Fruit fly (Drosophila melanogaster) whole organism, embryonic: ENCODE measurements around the gene Rpt6.

Source experiments
- C15 ChIP-seq: fragments of 200-800 bp; sonication (Bioruptor generic); IDR thresholded peaks from 3 replicates; pipeline ENCODE4 v1.3.6; 2022; ENCODE audit warnings: missing biosample characterization, missing genetic modification characterization
- CG1024 ChIP-seq: fragments of 200-800 bp; sonication (Bioruptor generic); IDR thresholded peaks from 2 replicates; pipeline ENCODE4 v1.3.6; 2022; ENCODE audit warnings: missing biosample characterization, missing genetic modification characterization
- CG10321 ChIP-seq: fragments of 200-800 bp; sonication (Bioruptor generic); IDR thresholded peaks from 2 replicates; pipeline ENCODE4 v1.3.6; 2022; ENCODE audit warnings: missing biosample characterization, missing genetic modification characterization
- CG10543 ChIP-seq: fragments of 200-800 bp; sonication (Bioruptor generic); optimal IDR thresholded peaks from 3 replicates; lab custom pipeline; 2017; ENCODE audit warnings: missing biosample characterization, mild to moderate bottlenecking, missing genetic modification characterization, moderate library complexity
- CG10565 ChIP-seq: fragments of 200-800 bp; sonication (Bioruptor generic); optimal IDR thresholded peaks from 3 replicates; lab custom pipeline; 2016; ENCODE audit warnings: missing biosample characterization, mild to moderate bottlenecking, missing genetic modification characterization
- CG13123 ChIP-seq: fragments of 200-800 bp; sonication (Bioruptor generic); optimal IDR thresholded peaks from 2 replicates; lab custom pipeline; 2016; ENCODE audit warnings: missing biosample characterization, missing genetic modification characterization
- CG14050 ChIP-seq: fragments of 200-800 bp; sonication (Bioruptor generic); IDR thresholded peaks from 3 replicates; pipeline ENCODE4 v1.3.6; 2022; ENCODE audit warnings: missing biosample characterization, missing genetic modification characterization
- CG15601 ChIP-seq: fragments of 200-800 bp; sonication (Bioruptor generic); optimal IDR thresholded peaks from 3 replicates; lab custom pipeline; 2019; ENCODE audit warnings: missing biosample characterization, mild to moderate bottlenecking, missing genetic modification characterization, moderate library complexity
- CG16779 ChIP-seq: fragments of 200-800 bp; sonication (Bioruptor generic); IDR thresholded peaks from 2 replicates; pipeline ENCODE4 v1.3.6; 2022; ENCODE audit warnings: missing biosample characterization, missing genetic modification characterization
- CG18619 ChIP-seq: fragments of 200-800 bp; sonication (Bioruptor generic); optimal IDR thresholded peaks from 3 replicates; lab custom pipeline; 2017; ENCODE audit warnings: missing biosample characterization, mild to moderate bottlenecking, missing genetic modification characterization
- CG2129 ChIP-seq: fragments of 200-800 bp; sonication (Bioruptor generic); IDR thresholded peaks from 2 replicates; pipeline ENCODE4 v1.3.6; 2022; ENCODE audit warnings: missing biosample characterization, missing genetic modification characterization; ENCODE audit not compliant: partially characterized antibody
- CG2712 ChIP-seq: fragments of 200-800 bp; optimal IDR thresholded peaks from 3 replicates; lab custom pipeline; 2019; ENCODE audit warnings: missing biosample characterization, mild to moderate bottlenecking, missing genetic modification characterization, moderate library complexity
- CG3163 ChIP-seq: fragments of 200-800 bp; sonication (Bioruptor generic); optimal IDR thresholded peaks from 3 replicates; lab custom pipeline; 2016; ENCODE audit warnings: missing biosample characterization, missing genetic modification characterization
- CG43689 ChIP-seq: fragments of 200-800 bp; sonication (Bioruptor generic); IDR thresholded peaks from 2 replicates; pipeline ENCODE4 v1.3.6; 2022; ENCODE audit warnings: missing biosample characterization, missing genetic modification characterization
- CG4617 ChIP-seq: fragments of 200-800 bp; sonication (Bioruptor generic); optimal IDR thresholded peaks from 3 replicates; lab custom pipeline; 2016; ENCODE audit warnings: missing biosample characterization, missing genetic modification characterization, borderline replicate concordance
- CG7987 ChIP-seq: fragments of 200-800 bp; sonication (Bioruptor generic); optimal IDR thresholded peaks from 2 replicates; lab custom pipeline; 2018; ENCODE audit warnings: missing biosample characterization, mild to moderate bottlenecking, missing genetic modification characterization, moderate library complexity
- CTCF ChIP-seq: fragments of 200-800 bp; sonication (Bioruptor generic); optimal IDR thresholded peaks from 2 replicates; lab custom pipeline; 2017; ENCODE audit warnings: missing biosample characterization, mild to moderate bottlenecking, missing genetic modification characterization, moderate library complexity
- D19A ChIP-seq: fragments of 200-800 bp; optimal IDR thresholded peaks from 3 replicates; lab custom pipeline; 2019; ENCODE audit warnings: missing biosample characterization, mild to moderate bottlenecking, missing genetic modification characterization, moderate library complexity
- Doc3 ChIP-seq: fragments of 200-800 bp; sonication (Bioruptor generic); IDR thresholded peaks from 3 replicates; pipeline ENCODE4 v1.3.6; 2022; ENCODE audit warnings: missing biosample characterization, missing genetic modification characterization; ENCODE audit not compliant: partially characterized antibody
- Dp ChIP-seq: fragments of 200-800 bp; sonication (Bioruptor generic); optimal IDR thresholded peaks from 2 replicates; lab custom pipeline; 2018; ENCODE audit warnings: missing biosample characterization, mild to moderate bottlenecking, missing genetic modification characterization, moderate library complexity
- Drgx ChIP-seq: fragments of 200-800 bp; sonication (Bioruptor generic); IDR thresholded peaks from 2 replicates; pipeline ENCODE4 v1.3.6; 2022; ENCODE audit warnings: missing biosample characterization, missing genetic modification characterization
- ERR ChIP-seq: fragments of 200-800 bp; sonication (Bioruptor generic); optimal IDR thresholded peaks from 2 replicates; lab custom pipeline; 2016; ENCODE audit warnings: missing biosample characterization, missing genetic modification characterization
- Elba2 ChIP-seq: fragments of 200-800 bp; sonication (Bioruptor generic); optimal IDR thresholded peaks from 3 replicates; lab custom pipeline; 2016; ENCODE audit warnings: missing biosample characterization, missing genetic modification characterization
- HHEX ChIP-seq: fragments of 200-800 bp; sonication (Bioruptor generic); optimal IDR thresholded peaks from 3 replicates; lab custom pipeline; 2017; ENCODE audit warnings: missing biosample characterization, mild to moderate bottlenecking, missing genetic modification characterization, missing genetic modification reagents
- Lhr ChIP-seq: fragments of 200-800 bp; sonication (Bioruptor generic); optimal IDR thresholded peaks from 3 replicates; lab custom pipeline; 2017; ENCODE audit warnings: mild to moderate bottlenecking, missing biosample characterization, missing genetic modification reagents, missing genetic modification characterization
- MTF-1 ChIP-seq: fragments of 200-800 bp; sonication (Bioruptor generic); optimal IDR thresholded peaks from 2 replicates; lab custom pipeline; 2018; ENCODE audit warnings: missing biosample characterization, mild to moderate bottlenecking, missing genetic modification characterization, borderline replicate concordance
- Neu2 ChIP-seq: fragments of 200-800 bp; sonication (Bioruptor generic); optimal IDR thresholded peaks from 3 replicates; lab custom pipeline; 2016; ENCODE audit warnings: missing biosample characterization, missing genetic modification characterization, borderline replicate concordance
- Nf-YA ChIP-seq: fragments of 200-800 bp; sonication (Bioruptor generic); IDR thresholded peaks from 2 replicates; pipeline ENCODE4 v1.3.6; 2022; ENCODE audit warnings: missing biosample characterization, missing genetic modification characterization
- NfI ChIP-seq: fragments of 200-800 bp; sonication (Bioruptor generic); optimal IDR thresholded peaks from 3 replicates; lab custom pipeline; 2018; ENCODE audit warnings: missing biosample characterization, mild to moderate bottlenecking, missing genetic modification characterization, moderate library complexity
- Scr ChIP-seq: fragments of 200-800 bp; sonication (Bioruptor generic); IDR thresholded peaks from 2 replicates; pipeline ENCODE4 v1.3.6; 2022; ENCODE audit warnings: missing biosample characterization, missing genetic modification characterization; ENCODE audit not compliant: partially characterized antibody
- az2 ChIP-seq: fragments of 200-800 bp; sonication (Bioruptor generic); optimal IDR thresholded peaks from 3 replicates; lab custom pipeline; 2016; ENCODE audit warnings: missing biosample characterization, missing genetic modification characterization
- dimm ChIP-seq: fragments of 200-800 bp; sonication (Bioruptor generic); IDR thresholded peaks from 2 replicates; pipeline ENCODE4 v1.3.6; 2022; ENCODE audit warnings: missing biosample characterization, missing genetic modification characterization
- emc ChIP-seq: fragments of 200-800 bp; sonication (Bioruptor generic); optimal IDR thresholded peaks from 2 replicates; lab custom pipeline; 2016; ENCODE audit warnings: missing biosample characterization, missing genetic modification characterization
- en ChIP-seq: fragments of 200-800 bp; sonication (Bioruptor generic); optimal IDR thresholded peaks from 2 replicates; lab custom pipeline; 2016; ENCODE audit warnings: missing biosample characterization, missing genetic modification characterization
- fd102C ChIP-seq: fragments of 200-800 bp; sonication (Bioruptor generic); optimal IDR thresholded peaks from 2 replicates; lab custom pipeline; 2018; ENCODE audit warnings: missing biosample characterization, mild to moderate bottlenecking, missing genetic modification characterization, moderate library complexity
- fd96Cb ChIP-seq: fragments of 200-800 bp; sonication (Bioruptor generic); optimal IDR thresholded peaks from 2 replicates; lab custom pipeline; 2018; ENCODE audit warnings: missing biosample characterization, mild to moderate bottlenecking, missing genetic modification characterization, moderate library complexity
- grau ChIP-seq: fragments of 200-800 bp; optimal IDR thresholded peaks from 3 replicates; lab custom pipeline; 2019; ENCODE audit warnings: missing biosample characterization, mild to moderate bottlenecking, missing genetic modification characterization, moderate library complexity
- klu ChIP-seq: fragments of 200-800 bp; sonication (Bioruptor generic); IDR thresholded peaks from 2 replicates; pipeline ENCODE4 v1.3.6; 2022; ENCODE audit warnings: missing biosample characterization, missing genetic modification characterization
- mam ChIP-seq: fragments of 200-800 bp; sonication (Bioruptor generic); optimal IDR thresholded peaks from 3 replicates; lab custom pipeline; 2016; ENCODE audit warnings: missing biosample characterization, missing genetic modification characterization
- nmo ChIP-seq: fragments of 200-800 bp; sonication (Bioruptor generic); optimal IDR thresholded peaks from 2 replicates; lab custom pipeline; 2018; ENCODE audit warnings: missing biosample characterization, mild to moderate bottlenecking, missing genetic modification characterization, moderate library complexity
- pan ChIP-seq, 4 experiments: fragments of >200 bp in 3 of 4; fragments of 200-800 bp in 1 of 4; sonication (Bioruptor generic) in 1 of 4; optimal IDR thresholded peaks in 3 of 4; IDR thresholded peaks in 1 of 4; 2 replicates each; pipeline versions ENCODE4 v1.3.6 to Lab custom; 2017 to 2022; ENCODE audit warnings: missing biosample characterization in 2 of 4, missing genetic modification characterization in 2 of 4, mixed read lengths in 1 of 4
- pfk ChIP-seq: fragments of 200-800 bp; sonication (Bioruptor generic); optimal IDR thresholded peaks from 2 replicates; lab custom pipeline; 2018; ENCODE audit warnings: missing biosample characterization, mild to moderate bottlenecking, missing genetic modification characterization, moderate library complexity
- repo ChIP-seq: fragments of 200-800 bp; sonication (Bioruptor generic); optimal IDR thresholded peaks from 2 replicates; lab custom pipeline; 2016; ENCODE audit warnings: missing biosample characterization, missing genetic modification characterization
- sens ChIP-seq: fragments of 200-800 bp; sonication (Bioruptor generic); peaks from one replicate; lab custom pipeline; 2016; ENCODE audit warnings: missing biosample characterization, missing genetic modification characterization
- sens-2 ChIP-seq: fragments of 200-800 bp; sonication (Bioruptor generic); IDR thresholded peaks from 2 replicates; pipeline ENCODE4 v1.3.6; 2022; ENCODE audit warnings: missing biosample characterization, missing genetic modification characterization
- sisA ChIP-seq: fragments of 200-800 bp; sonication (Bioruptor generic); IDR thresholded peaks from 2 replicates; pipeline ENCODE4 v1.3.6; 2022; ENCODE audit warnings: missing biosample characterization, missing genetic modification characterization
- sug ChIP-seq: fragments of 200-800 bp; optimal IDR thresholded peaks from 2 replicates; lab custom pipeline; 2019; ENCODE audit warnings: missing biosample characterization, mild to moderate bottlenecking, missing genetic modification characterization, moderate library complexity
- tin ChIP-seq: fragments of 200-800 bp; sonication (Bioruptor generic); optimal IDR thresholded peaks from 3 replicates; lab custom pipeline; 2016; ENCODE audit warnings: missing biosample characterization, missing genetic modification characterization
- wdn ChIP-seq: fragments of 200-800 bp; sonication (Bioruptor generic); IDR thresholded peaks from 2 replicates; pipeline ENCODE4 v1.3.6; 2022; ENCODE audit warnings: missing biosample characterization, missing genetic modification characterization
- wek ChIP-seq: fragments of 200-800 bp; sonication (Bioruptor generic); optimal IDR thresholded peaks from 3 replicates; lab custom pipeline; 2018; ENCODE audit warnings: missing biosample characterization, mild to moderate bottlenecking, missing genetic modification characterization, moderate library complexity

Rpt6 gene

dm6 chrX:21339476-21339931 is 23.7 kb downstream of the Rpt6 start, which contains the start of the genes tty and fliI (continued):
- TF ChIP-seq mam (GFP tag; lab: Kevin White, UChicago) (peak; percentile 92), CG10565 (peak; percentile 8), CG4617 (GFP tag; lab: Kevin White, UChicago) (peak; percentile 63), wdn (GFP tag; lab: Robert Waterston, UW) (peak; percentile 78), emc (GFP tag; lab: Kevin White, UChicago) (peak; percentile 71), Dp (GFP tag; lab: Kevin White, UChicago) (peak; percentile 64), CG16779 (peak; percentile 53; the same call in 1 of the 2 replicates), tin (peak; percentile 74), CG7987 (GFP tag; lab: Kevin White, UChicago) (peak; percentile 69), Drgx (GFP tag; lab: Robert Waterston, UW) (peak; percentile 92), CTCF (GFP tag; lab: Kevin White, UChicago) (peak; percentile 35), CG10543 (peak; percentile 37), dimm (peak; percentile 54), Lhr (peak; percentile 88), sug (tag; lab: Kevin White, UChicago) (peak; percentile 55), sisA (GFP tag; lab: Robert Waterston, UW) (peak; percentile 92), NfI (peak; percentile 82), CG2129 (GFP tag; lab: Robert Waterston, UW) (no peak), CG10321 (peak; percentile 49; the same call in 1 of the 2 replicates), wek (GFP tag; lab: Kevin White, UChicago) (peak; percentile 33), CG1024 (GFP tag; lab: Robert Waterston, UW) (peak; percentile 72), CG14050 (peak; percentile 83), repo (GFP tag; lab: Kevin White, UChicago) (peak; percentile 74), nmo (GFP tag; lab: Kevin White, UChicago) (peak; percentile 87), az2 (peak; percentile 80), Neu2 (GFP tag; lab: Kevin White, UChicago) (no peak), CG2712 (tag; lab: Kevin White, UChicago) (peak; percentile 77), CG13123 (GFP tag; lab: Kevin White, UChicago) (peak; percentile 60), Nf-YA (GFP tag; lab: Robert Waterston, UW) (peak; percentile 77; the same call in 1 of the 2 replicates), pfk (GFP tag; lab: Kevin White, UChicago) (peak; percentile 33), Elba2 (GFP tag; lab: Kevin White, UChicago) (no peak), MTF-1 (no peak), sens-2 (GFP tag; lab: Robert Waterston, UW) (peak; percentile 72), pan (optimal IDR thresholded peaks at IDR 0.05; lab: Kevin White, UChicago) (no peak), pan (GFP tag; optimal IDR thresholded peaks at IDR 0.05 in 1 of 2, IDR thresholded peaks at IDR 0.05 in 1 of 2) (peak in 1 of 2 experiments; percentile 90), sens (GFP tag; lab: Kevin White, UChicago) (peak; percentile 97), klu (peak; percentile 85), D19A (tag; lab: Kevin White, UChicago) (peak; percentile 54), Doc3 (GFP tag; lab: Robert Waterston, UW) (0 out of 3 replicates have a peak, but pooled peaks have one; percentile 17), grau (tag; lab: Kevin White, UChicago) (peak; percentile 75), CG43689 (GFP tag; lab: Robert Waterston, UW) (peak; percentile 53), HHEX (peak; percentile 77), en (peak; percentile 50), CG15601 (tag; lab: Kevin White, UChicago) (peak; percentile 46), CG18619 (GFP tag; lab: Kevin White, UChicago) (peak; percentile 67), fd102C (GFP tag; lab: Kevin White, UChicago) (no peak), fd96Cb (tag; lab: Kevin White, UChicago) (peak; percentile 71), CG3163 (GFP tag; lab: Kevin White, UChicago) (peak; percentile 52), ERR (GFP tag; lab: Kevin White, UChicago) (peak; percentile 81), C15 (GFP tag; lab: Robert Waterston, UW) (0 out of 3 replicates have a peak, but pooled peaks have one; percentile 45), Scr (GFP tag; lab: Robert Waterston, UW) (no peak)
